Worm (Caenorhabditis elegans) whole organism, L1 larva: ENCODE results near the gene T07D3.9.

Experiments
- C16A3.4 ChIP-seq: fragments of 150-350 bp; optimal IDR thresholded peaks from 2 replicates; lab custom pipeline; 2014; ENCODE audit warnings: missing biosample characterization, missing genetic modification characterization
- F16B12.6 ChIP-seq: fragments of 150-350 bp; optimal IDR thresholded peaks from 2 replicates; lab custom pipeline; 2014; ENCODE audit warnings: missing biosample characterization, missing genetic modification characterization
- aha-1 ChIP-seq: fragments of 150-350 bp; optimal IDR thresholded peaks from 2 replicates; lab custom pipeline; 2014; ENCODE audit warnings: missing biosample characterization, missing genetic modification characterization
- ceh-63 ChIP-seq: fragments of 200-800 bp; sonication (Bioruptor generic); optimal IDR thresholded peaks from 2 replicates; lab custom pipeline; 2018; ENCODE audit warnings: mild to moderate bottlenecking, missing genetic modification characterization, missing compliant biosample characterization
- ceh-8 ChIP-seq: fragments of 200-800 bp; sonication (Bioruptor generic); optimal IDR thresholded peaks from 2 replicates; lab custom pipeline; 2018; ENCODE audit warnings: mild to moderate bottlenecking, missing genetic modification characterization, moderate library complexity, missing compliant biosample characterization
- ceh-82 ChIP-seq, 3 experiments: fragments of 150-350 bp in 1 of 3; sonication (generic microtip) in 2 of 3; optimal IDR thresholded peaks; 2 replicates each; lab custom pipeline; 2014 to 2017; ENCODE audit warnings: missing biosample characterization in 3 of 3, missing genetic modification characterization in 3 of 3
- ceh-90 ChIP-seq: sonication (generic microtip); optimal IDR thresholded peaks from 2 replicates; lab custom pipeline; 2016; ENCODE audit warnings: missing genetic modification characterization, missing compliant biosample characterization
- dpl-1 ChIP-seq, 3 experiments: fragments of 150-350 bp in 2 of 3; sonication (generic microtip) in 1 of 3; optimal IDR thresholded peaks; 2 replicates each; lab custom pipeline; 2014 to 2017; ENCODE audit warnings: missing biosample characterization in 3 of 3, missing genetic modification characterization in 3 of 3, missing genetic modification reagents in 3 of 3
- dsc-1 ChIP-seq: sonication (generic microtip); optimal IDR thresholded peaks from 2 replicates; lab custom pipeline; 2016; ENCODE audit warnings: mild to moderate bottlenecking, missing genetic modification characterization, missing compliant biosample characterization
- efl-1 ChIP-seq, 4 experiments: fragments of 150-350 bp; optimal IDR thresholded peaks in 3 of 4; peaks in 1 of 4; 1 replicate in 1 of 4; 2 replicates in 3 of 4; lab custom pipeline; 2014; ENCODE audit warnings: missing biosample characterization in 2 of 4, missing genetic modification characterization in 2 of 4, missing genetic modification reagents in 2 of 4
- efl-3 ChIP-seq: fragments of 200-800 bp; sonication (Bioruptor generic); optimal IDR thresholded peaks from 2 replicates; lab custom pipeline; 2018; ENCODE audit warnings: mild to moderate bottlenecking, missing genetic modification characterization, missing compliant biosample characterization
- egl-13 ChIP-seq: sonication (generic microtip); optimal IDR thresholded peaks from 2 replicates; lab custom pipeline; 2016; ENCODE audit warnings: missing genotype, missing genetic modification reagents, missing genetic modification characterization, missing compliant biosample characterization
- elt-2 ChIP-seq: sonication (generic microtip); optimal IDR thresholded peaks from 2 replicates; lab custom pipeline; 2016; ENCODE audit warnings: missing genetic modification characterization, mild to moderate bottlenecking, inconsistent platforms, missing compliant biosample characterization, missing genetic modification reagents
- elt-3 ChIP-seq, 6 experiments: fragments of 150-350 bp in 1 of 6; sonication (generic microtip); optimal IDR thresholded peaks; 2 replicates each; lab custom pipeline; 2017 to 2018; ENCODE audit warnings: missing biosample characterization in 6 of 6, missing genetic modification characterization in 6 of 6, inconsistent platforms in 1 of 6
- ets-5 ChIP-seq: fragments of 200-800 bp; sonication (Bioruptor generic); IDR thresholded peaks from 2 replicates; pipeline ENCODE4 v1.3.6; 2022; ENCODE audit warnings: missing genetic modification characterization, missing compliant biosample characterization
- fkh-10 ChIP-seq: sonication (generic microtip); optimal IDR thresholded peaks from 2 replicates; lab custom pipeline; 2017; ENCODE audit warnings: missing biosample characterization, missing genetic modification reagents, missing genetic modification characterization
- fkh-4 ChIP-seq: sonication (generic microtip); optimal IDR thresholded peaks from 2 replicates; lab custom pipeline; 2016; ENCODE audit warnings: missing compliant biosample characterization, missing genetic modification characterization, borderline replicate concordance
- fkh-8 ChIP-seq: sonication (generic microtip); optimal IDR thresholded peaks from 2 replicates; lab custom pipeline; 2016; ENCODE audit warnings: mild to moderate bottlenecking, missing genetic modification characterization, missing compliant biosample characterization
- grh-1 ChIP-seq: fragments of 200-800 bp; sonication (Bioruptor generic); IDR thresholded peaks from 2 replicates; pipeline ENCODE4 v1.3.6; 2022; ENCODE audit warnings: missing genetic modification reagents, missing genetic modification characterization, missing compliant biosample characterization
- hpl-2 ChIP-seq: fragments of 150-350 bp; optimal IDR thresholded peaks from 2 replicates; lab custom pipeline; 2014; ENCODE audit warnings: missing biosample characterization, missing genetic modification reagents, missing genetic modification characterization
- irx-1 ChIP-seq: sonication (generic microtip); optimal IDR thresholded peaks from 2 replicates; lab custom pipeline; 2016; ENCODE audit warnings: missing genetic modification characterization, missing compliant biosample characterization
- lin-14 ChIP-seq: fragments of 200-800 bp; sonication (Bioruptor generic); optimal IDR thresholded peaks from 2 replicates; lab custom pipeline; 2018; ENCODE audit warnings: mild to moderate bottlenecking, missing genetic modification characterization, moderate library complexity, missing compliant biosample characterization
- lin-15B ChIP-seq: fragments of 150-350 bp; sonication (generic microtip); optimal IDR thresholded peaks from 3 replicates; lab custom pipeline; 2014; ENCODE audit warnings: missing biosample characterization, missing genetic modification characterization
- lin-35 ChIP-seq, 2 experiments: fragments of 150-350 bp; optimal IDR thresholded peaks; 2 replicates each; lab custom pipeline; 2014; ENCODE audit warnings: missing biosample characterization in 2 of 2, missing genetic modification characterization in 2 of 2, missing genetic modification reagents in 2 of 2
- lsy-2 ChIP-seq, 2 experiments: fragments of 150-350 bp; optimal IDR thresholded peaks; 2 replicates each; lab custom pipeline; 2014; ENCODE audit warnings: missing biosample characterization in 2 of 2, missing genetic modification characterization in 2 of 2
- mdl-1 ChIP-seq, 2 experiments: fragments of 150-350 bp; optimal IDR thresholded peaks; 2 replicates each; lab custom pipeline; 2014 to 2017; ENCODE audit warnings: missing biosample characterization in 2 of 2, missing genetic modification characterization in 2 of 2, inconsistent platforms in 1 of 2
- mep-1 ChIP-seq: fragments of 150-350 bp; optimal IDR thresholded peaks from 2 replicates; lab custom pipeline; 2014; ENCODE audit warnings: missing biosample characterization, missing genetic modification characterization
- nhr-11 ChIP-seq: fragments of 150-350 bp; optimal IDR thresholded peaks from 2 replicates; lab custom pipeline; 2014; ENCODE audit warnings: missing biosample characterization, missing genetic modification characterization
- nhr-12 ChIP-seq: sonication (generic microtip); optimal IDR thresholded peaks from 2 replicates; lab custom pipeline; 2017; ENCODE audit warnings: missing biosample characterization, missing genetic modification characterization
- nhr-20 ChIP-seq: sonication (generic microtip); optimal IDR thresholded peaks from 2 replicates; lab custom pipeline; 2016; ENCODE audit warnings: mild to moderate bottlenecking, missing genetic modification characterization, missing compliant biosample characterization
- nhr-71 ChIP-seq: sonication (generic microtip); optimal IDR thresholded peaks from 2 replicates; lab custom pipeline; 2016; ENCODE audit warnings: mild to moderate bottlenecking, missing genetic modification characterization, moderate library complexity, missing compliant biosample characterization
- nhr-77 ChIP-seq: fragments of 150-350 bp; optimal IDR thresholded peaks from 2 replicates; lab custom pipeline; 2014; ENCODE audit warnings: missing biosample characterization, missing genetic modification characterization
- nhr-84 ChIP-seq: sonication (generic microtip); optimal IDR thresholded peaks from 2 replicates; lab custom pipeline; 2017; ENCODE audit warnings: missing biosample characterization, missing genetic modification characterization
- nhr-85 ChIP-seq: sonication (generic microtip); peaks from one replicate; lab custom pipeline; 2016; ENCODE audit warnings: missing genetic modification characterization, inconsistent platforms, missing compliant biosample characterization
- pax-3 ChIP-seq: fragments of 200-800 bp; sonication (Bioruptor generic); optimal IDR thresholded peaks from 2 replicates; lab custom pipeline; 2018; ENCODE audit warnings: mild to moderate bottlenecking, missing genetic modification characterization, moderate library complexity, missing compliant biosample characterization
- rnt-1 ChIP-seq: sonication (generic microtip); optimal IDR thresholded peaks from 2 replicates; lab custom pipeline; 2016; ENCODE audit warnings: mild to moderate bottlenecking, missing genetic modification characterization, moderate library complexity, missing compliant biosample characterization
- skn-1 ChIP-seq: fragments of 150-350 bp; optimal IDR thresholded peaks from 2 replicates; lab custom pipeline; 2014; ENCODE audit warnings: missing biosample characterization, missing genetic modification characterization
- snpc-4 ChIP-seq: fragments of 150-350 bp; optimal IDR thresholded peaks from 2 replicates; lab custom pipeline; 2014; ENCODE audit warnings: missing biosample characterization, missing genetic modification characterization
- sox-4 ChIP-seq: sonication (generic microtip); optimal IDR thresholded peaks from 2 replicates; lab custom pipeline; 2016; ENCODE audit warnings: missing genetic modification characterization, missing compliant biosample characterization
- swsn-7 ChIP-seq: sonication (generic microtip); optimal IDR thresholded peaks from 2 replicates; lab custom pipeline; 2016; ENCODE audit warnings: missing genetic modification characterization, missing compliant biosample characterization
- tlp-1 ChIP-seq: fragments of 150-350 bp; optimal IDR thresholded peaks from 2 replicates; lab custom pipeline; 2014; ENCODE audit warnings: missing biosample characterization, missing genetic modification characterization

T07D3.9 gene

ce11 chrII:913222-913722 is 12.6 kb upstream of the T07D3.9 start, which contains the start of gene fbxc-33:
Gene fbxc-33, plus strand, starts transcription at chrII:913672.
- TF ChIP-seq lin-35 (GFP tag; optimal IDR thresholded peaks at IDR 0.05; lab: Kevin White, UChicago) (peak; percentile 23 to 43), nhr-77 (tag; lab: Kevin White, UChicago) (no peak), pax-3 (tag; lab: Kevin White, UChicago) (no peak), hpl-2 (GFP tag; lab: Kevin White, UChicago) (no peak), ceh-90 (no peak), fkh-4 (tag; lab: Kevin White, UChicago) (no peak), dsc-1 (tag; lab: Kevin White, UChicago) (no peak), ceh-8 (GFP tag; lab: Kevin White, UChicago) (no peak), nhr-11 (tag; lab: Kevin White, UChicago) (no peak), F16B12.6 (tag; lab: Kevin White, UChicago) (peak; percentile 30), fkh-8 (tag; lab: Kevin White, UChicago) (no peak), dpl-1 (GFP tag; optimal IDR thresholded peaks at IDR 0.05; lab: Kevin White, UChicago) (peak in 2 of 3 experiments; percentile 27 to 62), rnt-1 (tag; lab: Kevin White, UChicago) (peak; percentile 34), mep-1 (no peak), ceh-63 (no peak), nhr-20 (tag; lab: Kevin White, UChicago) (peak; percentile 4), lin-15B (tag; lab: Kevin White, UChicago) (peak; percentile 62), lsy-2 (tag; optimal IDR thresholded peaks at IDR 0.05; lab: Kevin White, UChicago) (peak; percentile 31 to 66), mdl-1 (tag; optimal IDR thresholded peaks at IDR 0.05; lab: Kevin White, UChicago) (no peak), nhr-12 (tag; lab: Kevin White, UChicago) (no peak), sox-4 (no peak), C16A3.4 (tag; lab: Kevin White, UChicago) (peak; percentile 29), irx-1 (tag; lab: Kevin White, UChicago) (no peak), grh-1 (GFP tag; lab: Robert Waterston, UW) (no peak), nhr-84 (tag; lab: Kevin White, UChicago) (no peak), swsn-7 (peak; percentile 26), egl-13 (tag; lab: Kevin White, UChicago) (no peak), nhr-85 (tag; lab: Kevin White, UChicago) (peak; percentile 0), skn-1 (tag; lab: Kevin White, UChicago) (peak; percentile 38), nhr-71 (tag; lab: Kevin White, UChicago) (no peak), elt-2 (tag; lab: Kevin White, UChicago) (peak; percentile 41), ceh-82 (tag; optimal IDR thresholded peaks at IDR 0.05; lab: Kevin White, UChicago) (peak in 1 of 3 experiments; percentile 31), efl-3 (GFP tag; lab: Kevin White, UChicago) (no peak), aha-1 (tag; lab: Kevin White, UChicago) (no peak), elt-3 (tag; optimal IDR thresholded peaks at IDR 0.05; lab: Kevin White, UChicago) (no peak), snpc-4 (peak; percentile 13), lin-14 (GFP tag; lab: Kevin White, UChicago) (peak; percentile 57), ets-5 (GFP tag; lab: Robert Waterston, UW) (no peak), fkh-10 (GFP tag; lab: Kevin White, UChicago) (no peak), efl-1 (optimal IDR thresholded peaks at IDR 0.05; lab: Kevin White, UChicago) (peak; percentile 63 to 64), efl-1 (GFP tag; optimal IDR thresholded peaks at IDR 0.05 in 1 of 2; lab: Kevin White, UChicago) (peak; percentile 58 to 92)

DNA sequence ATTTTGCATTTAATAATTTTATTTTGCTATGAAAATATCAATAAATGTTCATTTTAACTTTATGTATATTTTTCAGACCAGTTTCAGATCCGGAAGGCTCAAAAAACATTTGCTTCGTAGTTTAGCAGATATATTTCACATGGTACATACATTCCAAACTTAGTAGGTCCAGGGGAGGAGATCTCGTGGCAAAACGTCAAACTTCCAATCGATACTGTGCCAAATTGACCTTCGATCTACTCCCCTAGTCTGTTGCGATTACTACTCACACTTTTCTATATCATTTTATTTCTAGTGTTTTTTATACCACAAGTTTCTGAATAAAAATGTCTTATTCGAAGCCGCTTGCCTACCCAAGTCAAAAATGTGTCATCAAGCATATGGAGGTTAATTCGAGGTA is 11.0 kb upstream of the T07D3.9 start, which contains the start of gene fbxc-31:
fbxc-31 (plus strand) TSS at position 301 of the 400 bp plus-strand sequence.
- TF ChIP-seq tlp-1 (tag; lab: Kevin White, UChicago) (no peak), elt-3 (tag; optimal IDR thresholded peaks at IDR 0.05; lab: Kevin White, UChicago) (no peak), efl-1 (optimal IDR thresholded peaks at IDR 0.05; lab: Kevin White, UChicago) (no peak), efl-1 (GFP tag; optimal IDR thresholded peaks at IDR 0.05 in 1 of 2; lab: Kevin White, UChicago) (peak in 1 of 2 experiments; percentile 15)
